Worm (Caenorhabditis elegans): ENCODE measurements around the gene ncs-6.

Gene ncs-6

DNA sequence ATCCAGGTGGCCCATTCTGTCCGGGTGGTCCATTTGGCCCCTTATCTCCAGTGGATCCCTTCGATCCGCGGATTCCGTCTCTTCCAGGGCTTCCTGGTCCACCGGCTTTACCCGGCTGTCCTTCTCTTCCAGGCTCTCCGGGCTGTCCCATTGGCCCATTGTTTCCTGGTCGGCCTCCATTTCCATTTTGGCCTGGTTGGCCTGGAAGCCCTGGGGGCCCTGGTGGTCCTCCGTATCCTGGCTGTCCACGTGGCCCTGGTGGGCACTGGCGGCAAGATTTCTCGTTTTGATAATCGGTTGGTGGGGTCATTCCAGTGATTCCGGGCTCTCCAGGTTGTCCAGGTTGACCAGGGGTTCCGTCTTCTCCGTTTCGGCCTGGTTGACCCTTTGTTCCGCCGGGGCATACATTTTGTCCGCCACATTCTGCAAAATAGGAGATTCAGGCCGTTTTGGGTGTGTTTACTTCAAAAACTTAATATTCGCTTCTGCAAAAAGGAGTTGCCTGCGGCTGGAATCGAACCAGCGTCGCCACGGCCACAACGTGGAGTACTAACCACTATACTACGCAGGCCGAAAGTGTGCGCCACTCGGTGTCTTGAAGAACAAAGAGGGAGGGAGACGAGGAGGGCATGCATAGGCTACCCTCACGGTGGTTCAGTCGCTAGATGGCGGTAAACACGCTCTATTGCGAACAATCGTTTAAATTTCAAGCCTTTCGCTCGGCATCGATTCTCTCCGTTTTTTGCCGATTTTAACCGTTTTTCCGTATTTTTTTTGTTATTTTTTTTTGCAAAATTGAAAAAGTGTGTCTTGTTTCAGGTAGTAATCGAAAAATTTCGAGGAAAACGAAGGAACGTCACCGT lies 7.1 kb downstream of the ncs-6 start, which contains the start of gene W09G10.9:
W09G10.9 (plus strand) TSS at position 813 of the 863 bp plus-strand sequence.
- TF ChIP-seq elt-2 (tag; optimal IDR thresholded peaks at IDR 0.05) (peak; percentile 42), snpc-4 (tag; optimal IDR thresholded peaks at IDR 0.05) (peak; percentile 25), fkh-2 (tag; optimal IDR thresholded peaks at IDR 0.05) (no peak), mml-1 (tag; optimal IDR thresholded peaks at IDR 0.05) (no peak), ceh-9 (tag; optimal IDR thresholded peaks at IDR 0.05) (no peak), ceh-82 (tag; optimal IDR thresholded peaks at IDR 0.05) (no peak), nhr-77 (tag; optimal IDR thresholded peaks at IDR 0.05) (no peak), nhr-43 (tag; optimal IDR thresholded peaks at IDR 0.05; ENCODE audit: poor library complexity, severe bottlenecking) (peak; percentile 38), pha-4 (tag; optimal IDR thresholded peaks at IDR 0.05) (peak; percentile 30), fos-1 (tag; optimal IDR thresholded peaks at IDR 0.05) (no peak), unc-62 (GFP tag; optimal IDR thresholded peaks at IDR 0.05) (no peak), fkh-10 (GFP tag; optimal IDR thresholded peaks at IDR 0.05) (no peak), nfya-1 (tag; optimal IDR thresholded peaks at IDR 0.05; ENCODE audit: insufficient read depth) (peak; percentile 45), ztf-11 (tag; optimal IDR thresholded peaks at IDR 0.05) (no peak), lin-15B (tag; optimal IDR thresholded peaks at IDR 0.05) (peak; percentile 73), zag-1 (tag; optimal IDR thresholded peaks at IDR 0.05) (no peak), hmg-11 (tag; optimal IDR thresholded peaks at IDR 0.05) (peak; percentile 79), skn-1 (tag; optimal IDR thresholded peaks at IDR 0.05) (peak; percentile 27), unc-39 (tag; optimal IDR thresholded peaks at IDR 0.05) (no peak), elt-3 (tag; optimal IDR thresholded peaks at IDR 0.05) (no peak), ZK546.5 (tag; optimal IDR thresholded peaks at IDR 0.05) (no peak), lin-39 (tag; optimal IDR thresholded peaks at IDR 0.05) (peak; percentile 31), aly-2 (tag; optimal IDR thresholded peaks at IDR 0.05) (no peak), nhr-23 (tag; optimal IDR thresholded peaks at IDR 0.05) (peak; percentile 40), nhr-12 (tag; optimal IDR thresholded peaks at IDR 0.05) (no peak), nhr-67 (tag; optimal IDR thresholded peaks at IDR 0.05) (no peak), ztf-4 (tag; optimal IDR thresholded peaks at IDR 0.05) (no peak), nhr-25 (tag; optimal IDR thresholded peaks at IDR 0.05) (peak; percentile 3), nhr-28 (tag; optimal IDR thresholded peaks at IDR 0.05) (no peak), lsy-12 (tag; optimal IDR thresholded peaks at IDR 0.05) (peak; percentile 4), ceh-28 (tag; optimal IDR thresholded peaks at IDR 0.05) (no peak), R02D3.7 (tag; optimal IDR thresholded peaks at IDR 0.05) (no peak), nhr-76 (tag; optimal IDR thresholded peaks at IDR 0.05) (no peak), sea-2 (GFP tag; optimal IDR thresholded peaks at IDR 0.05) (no peak), egl-27 (tag; optimal IDR thresholded peaks at IDR 0.05) (no peak), pqm-1 (tag; optimal IDR thresholded peaks at IDR 0.05) (peak; percentile 8), elt-1 (tag; optimal IDR thresholded peaks at IDR 0.05) (no peak), mdl-1 (tag; optimal IDR thresholded peaks at IDR 0.05) (no peak), jun-1 (tag; optimal IDR thresholded peaks at IDR 0.05) (no peak)

DNA sequence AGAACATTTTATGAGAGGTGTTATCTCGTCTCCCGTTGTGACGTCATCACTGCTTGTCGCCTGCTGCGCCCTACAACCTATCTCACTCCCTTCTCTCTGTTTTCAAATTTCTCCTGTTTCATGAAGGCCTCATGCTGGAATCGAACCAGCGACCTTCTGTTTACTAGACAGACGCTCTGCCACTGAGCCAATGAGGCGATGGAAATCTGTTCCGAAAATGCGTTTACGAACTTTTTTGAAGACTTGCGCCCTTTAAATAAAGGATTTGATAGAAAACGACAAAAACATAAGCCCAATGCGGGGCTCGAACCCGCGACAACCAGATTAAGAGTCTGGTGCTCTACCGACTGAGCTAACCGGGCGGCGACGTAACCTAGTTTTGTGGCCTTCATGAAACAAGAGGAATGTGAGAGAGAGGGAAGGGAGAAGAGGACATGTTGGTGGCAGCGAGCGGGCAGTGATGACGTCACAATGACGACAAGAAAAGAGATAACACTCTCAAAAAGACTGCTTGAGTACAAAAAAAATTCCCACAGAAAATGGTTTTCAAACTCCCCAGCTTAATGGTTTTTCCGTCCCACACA lies 9.3 kb downstream of the ncs-6 start, which contains the start of gene clec-126:
clec-126 (plus strand) TSS at position 534 of the 584 bp plus-strand sequence.
- TF ChIP-seq mdl-1 (tag; optimal IDR thresholded peaks at IDR 0.05) (no peak), fos-1 (tag; optimal IDR thresholded peaks at IDR 0.05) (no peak), ceh-28 (tag; optimal IDR thresholded peaks at IDR 0.05) (peak; percentile 18), pha-4 (tag; optimal IDR thresholded peaks at IDR 0.05) (peak; percentile 59), elt-3 (tag; optimal IDR thresholded peaks at IDR 0.05) (peak in 1 of 3 experiments; percentile 10), skn-1 (tag; optimal IDR thresholded peaks at IDR 0.05) (peak; percentile 21), nhr-25 (tag; optimal IDR thresholded peaks at IDR 0.05) (peak; percentile 76), nhr-77 (tag; optimal IDR thresholded peaks at IDR 0.05) (no peak), R02D3.7 (tag; optimal IDR thresholded peaks at IDR 0.05) (peak; percentile 17), aly-2 (tag; optimal IDR thresholded peaks at IDR 0.05) (no peak), tbx-2 (tag; optimal IDR thresholded peaks at IDR 0.05) (peak; percentile 69), elt-2 (tag; optimal IDR thresholded peaks at IDR 0.05) (peak; percentile 78), lin-15B (tag; optimal IDR thresholded peaks at IDR 0.05) (peak; percentile 51), daf-12 (tag; optimal IDR thresholded peaks at IDR 0.05) (no peak), ceh-82 (tag; optimal IDR thresholded peaks at IDR 0.05) (peak; percentile 19), lsy-12 (tag; optimal IDR thresholded peaks at IDR 0.05) (peak; percentile 79), eor-1 (tag; optimal IDR thresholded peaks at IDR 0.05) (no peak), nhr-23 (tag; optimal IDR thresholded peaks at IDR 0.05) (peak; percentile 45), jun-1 (tag; optimal IDR thresholded peaks at IDR 0.05) (peak; percentile 58), lin-39 (tag; optimal IDR thresholded peaks at IDR 0.05) (peak; percentile 76), snpc-4 (tag; optimal IDR thresholded peaks at IDR 0.05) (peak; percentile 29), fkh-2 (tag; optimal IDR thresholded peaks at IDR 0.05) (no peak), ztf-4 (tag; optimal IDR thresholded peaks at IDR 0.05) (peak; percentile 49), nhr-76 (tag; optimal IDR thresholded peaks at IDR 0.05) (no peak), nhr-28 (tag; optimal IDR thresholded peaks at IDR 0.05) (no peak), nfya-1 (tag; optimal IDR thresholded peaks at IDR 0.05; ENCODE audit: insufficient read depth) (peak; percentile 87), ztf-11 (tag; optimal IDR thresholded peaks at IDR 0.05) (no peak), hmg-11 (tag; optimal IDR thresholded peaks at IDR 0.05) (peak; percentile 71), egl-27 (tag; optimal IDR thresholded peaks at IDR 0.05) (peak; percentile 72), unc-39 (tag; optimal IDR thresholded peaks at IDR 0.05) (no peak), ceh-9 (tag; optimal IDR thresholded peaks at IDR 0.05) (no peak), ama-1 (optimal IDR thresholded peaks at IDR 0.05) (peak; percentile 55), egl-5 (tag; optimal IDR thresholded peaks at IDR 0.05) (peak; percentile 70), nhr-43 (tag; optimal IDR thresholded peaks at IDR 0.05; ENCODE audit: poor library complexity, severe bottlenecking) (peak; percentile 39), ceh-16 (tag; optimal IDR thresholded peaks at IDR 0.05) (peak; percentile 61), nhr-12 (tag; optimal IDR thresholded peaks at IDR 0.05) (no peak), unc-62 (GFP tag; optimal IDR thresholded peaks at IDR 0.05) (no peak)

All from whole organism, L3 larva.